Worm (Caenorhabditis elegans): ENCODE data around the gene T05C7.5.

T05C7.5 gene

ce11 chrIV:58818-59217, at the start of gene T05C7.5:
T05C7.5 (minus strand) TSS chrIV:58918.
- no peak for TF ChIP-seq nhr-25 (tag; optimal IDR thresholded peaks at IDR 0.05)
- no peak for TF ChIP-seq jun-1 (tag; optimal IDR thresholded peaks at IDR 0.05)
- TF ChIP-seq pha-4 (tag; optimal IDR thresholded peaks at IDR 0.05), result no peak
- TF ChIP-seq daf-12 (tag; optimal IDR thresholded peaks at IDR 0.05), result no peak
- TF ChIP-seq nhr-237 (tag; optimal IDR thresholded peaks at IDR 0.05), result no peak
- no peak for TF ChIP-seq nhr-28 (tag; optimal IDR thresholded peaks at IDR 0.05)
- no peak for TF ChIP-seq pqm-1 (tag; optimal IDR thresholded peaks at IDR 0.05)
- TF ChIP-seq egl-5 (tag; optimal IDR thresholded peaks at IDR 0.05), result no peak
- no peak for TF ChIP-seq eor-1 (tag; optimal IDR thresholded peaks at IDR 0.05)
- no peak for TF ChIP-seq egl-27 (tag; optimal IDR thresholded peaks at IDR 0.05)
- TF ChIP-seq ztf-4 (tag; optimal IDR thresholded peaks at IDR 0.05), result no peak
- TF ChIP-seq sea-2 (GFP tag; optimal IDR thresholded peaks at IDR 0.05), result no peak
- no peak for TF ChIP-seq elt-2 (tag; optimal IDR thresholded peaks at IDR 0.05)
- TF ChIP-seq hmg-11 (tag; optimal IDR thresholded peaks at IDR 0.05), result no peak
- TF ChIP-seq nhr-67 (tag; optimal IDR thresholded peaks at IDR 0.05), result no peak
- TF ChIP-seq zag-1 (tag; optimal IDR thresholded peaks at IDR 0.05), result no peak
- no peak for TF ChIP-seq unc-62 (GFP tag; optimal IDR thresholded peaks at IDR 0.05)
- no peak for TF ChIP-seq nhr-76 (tag; optimal IDR thresholded peaks at IDR 0.05)
- no peak for TF ChIP-seq nhr-11 (tag; optimal IDR thresholded peaks at IDR 0.05)

- TF ChIP-seq nhr-76 (tag; optimal IDR thresholded peaks at IDR 0.05), result no peak
- TF ChIP-seq jun-1 (tag; optimal IDR thresholded peaks at IDR 0.05), result no peak
- no peak for TF ChIP-seq nhr-28 (tag; optimal IDR thresholded peaks at IDR 0.05)
- TF ChIP-seq nhr-43 (tag; optimal IDR thresholded peaks at IDR 0.05; ENCODE audit: poor library complexity, severe bottlenecking), result peak; percentile 13
- no peak for TF ChIP-seq ztf-11 (tag; optimal IDR thresholded peaks at IDR 0.05)
- no peak for TF ChIP-seq aly-2 (tag; optimal IDR thresholded peaks at IDR 0.05)
- TF ChIP-seq hmg-11 (tag; optimal IDR thresholded peaks at IDR 0.05), result no peak
- no peak for TF ChIP-seq nhr-11 (tag; optimal IDR thresholded peaks at IDR 0.05)
- no peak for TF ChIP-seq unc-39 (tag; optimal IDR thresholded peaks at IDR 0.05)
- TF ChIP-seq ceh-82 (tag; optimal IDR thresholded peaks at IDR 0.05), result no peak
- TF ChIP-seq R02D3.7 (tag; optimal IDR thresholded peaks at IDR 0.05), result no peak
- TF ChIP-seq egl-5 (tag; optimal IDR thresholded peaks at IDR 0.05), result no peak
- TF ChIP-seq ceh-16 (tag; optimal IDR thresholded peaks at IDR 0.05), result no peak
- no peak for TF ChIP-seq egl-27 (tag; optimal IDR thresholded peaks at IDR 0.05)
- TF ChIP-seq snpc-4 (tag; optimal IDR thresholded peaks at IDR 0.05), result no peak
- TF ChIP-seq nhr-23 (tag; optimal IDR thresholded peaks at IDR 0.05), result peak; percentile 62
- TF ChIP-seq nhr-25 (tag; optimal IDR thresholded peaks at IDR 0.05), result peak; percentile 96
- no peak for TF ChIP-seq nhr-67 (tag; optimal IDR thresholded peaks at IDR 0.05)
- TF ChIP-seq nhr-77 (tag; optimal IDR thresholded peaks at IDR 0.05), result no peak
- TF ChIP-seq ceh-9 (tag; optimal IDR thresholded peaks at IDR 0.05), result no peak
- TF ChIP-seq fos-1 (tag; optimal IDR thresholded peaks at IDR 0.05), result no peak
- peak; percentile 3 for TF ChIP-seq nfya-1 (tag; optimal IDR thresholded peaks at IDR 0.05; ENCODE audit: insufficient read depth)
- TF ChIP-seq mdl-1 (tag; optimal IDR thresholded peaks at IDR 0.05), result no peak
- no peak for TF ChIP-seq fkh-2 (tag; optimal IDR thresholded peaks at IDR 0.05)
- TF ChIP-seq nhr-12 (tag; optimal IDR thresholded peaks at IDR 0.05), result no peak
- TF ChIP-seq ztf-4 (tag; optimal IDR thresholded peaks at IDR 0.05), result no peak
Measured at ce11 chrIV:102848-103247, 44.1 kb upstream of the T05C7.5 start.

- TF ChIP-seq lin-15B (tag; optimal IDR thresholded peaks at IDR 0.05) (no peak), ceh-82 (tag; optimal IDR thresholded peaks at IDR 0.05) (no peak), fkh-10 (GFP tag; optimal IDR thresholded peaks at IDR 0.05) (peak; percentile 44)
Measured at ce11 chrIV:97681-98080, 39.0 kb upstream of the T05C7.5 start.

DNA sequence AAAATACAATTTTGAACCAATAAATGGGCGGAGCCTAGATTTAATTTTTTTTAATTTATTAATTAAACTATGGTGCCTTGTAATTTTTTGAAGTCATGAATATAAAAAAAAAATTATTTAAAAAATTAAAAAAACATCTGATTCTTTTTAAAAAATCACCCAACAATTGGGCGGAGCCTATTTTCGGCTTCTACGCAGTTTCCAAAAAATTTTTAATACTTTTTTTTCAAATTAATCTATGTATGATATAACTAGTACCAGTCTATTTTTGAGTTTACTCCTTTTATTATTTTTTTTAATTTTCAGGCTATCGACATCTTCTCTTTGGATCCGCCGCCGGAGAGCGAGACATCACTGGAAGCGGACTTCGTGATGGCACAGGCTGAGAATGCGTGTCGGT, 33.0 kb upstream of the T05C7.5 start, which contains the start of gene tpa-1:
Gene tpa-1, plus strand, starts transcription at position 301 of the 400 bp plus-strand sequence.
- no peak for TF ChIP-seq nhr-12 (tag; optimal IDR thresholded peaks at IDR 0.05)

- TF ChIP-seq ztf-4 (tag; optimal IDR thresholded peaks at IDR 0.05), result no peak
Measured at ce11 chrIV:89991-90390, 31.3 kb upstream of the T05C7.5 start, which contains the start of gene scl-23. scl-23 (minus strand) TSS chrIV:90091.
